Worm (Caenorhabditis elegans) whole organism, L4 larva: ENCODE data around the gene tbb-6.
A peak's percentile ranks its signal among the peaks of the same experiment; 100 is the strongest.

Source experiments
- D1046.2 ChIP-seq: fragments of 200-800 bp; sonication (Bioruptor generic); IDR thresholded peaks from 2 replicates; pipeline ENCODE4 v1.3.6; 2022; ENCODE audit warnings: missing genetic modification characterization, missing compliant biosample characterization
- F10B5.3 ChIP-seq: sonication (generic microtip); optimal IDR thresholded peaks from 2 replicates; lab custom pipeline; 2016; ENCODE audit warnings: mild to moderate bottlenecking, missing genetic modification characterization, missing compliant biosample characterization
- F26F4.8 ChIP-seq: fragments of 200-800 bp; sonication (Bioruptor generic); conservative IDR thresholded peaks from 2 replicates; pipeline ENCODE4 v1.3.6; 2022; ENCODE audit warnings: missing genetic modification characterization, missing compliant biosample characterization
- F37D6.2 ChIP-seq: sonication (generic microtip); optimal IDR thresholded peaks from 2 replicates; lab custom pipeline; 2016; ENCODE audit warnings: mild to moderate bottlenecking, missing genetic modification characterization, missing compliant biosample characterization
- F49E8.2 ChIP-seq: sonication (generic microtip); optimal IDR thresholded peaks from 2 replicates; lab custom pipeline; 2016; ENCODE audit warnings: missing compliant biosample characterization, mild to moderate bottlenecking, missing genetic modification characterization, borderline replicate concordance
- R02D3.7 ChIP-seq: fragments of 150-350 bp; sonication (generic microtip); optimal IDR thresholded peaks from 3 replicates; lab custom pipeline; 2014; ENCODE audit warnings: missing biosample characterization, missing genetic modification characterization
- Y105C5A.15 ChIP-seq: fragments of 200-800 bp; sonication (Bioruptor generic); IDR thresholded peaks from 2 replicates; pipeline ENCODE4 v1.3.6; 2022; ENCODE audit warnings: missing genetic modification characterization, missing compliant biosample characterization
- ZK337.2 ChIP-seq: fragments of 200-800 bp; sonication (Bioruptor generic); IDR thresholded peaks from 2 replicates; pipeline ENCODE4 v1.3.6; 2022; ENCODE audit warnings: missing genetic modification reagents, missing genetic modification characterization, missing compliant biosample characterization
- aly-2 ChIP-seq: sonication (generic microtip); optimal IDR thresholded peaks from 2 replicates; lab custom pipeline; 2018; ENCODE audit warnings: missing biosample characterization, missing genetic modification characterization
- ceh-32 ChIP-seq: sonication (generic microtip); optimal IDR thresholded peaks from 2 replicates; lab custom pipeline; 2016; ENCODE audit warnings: mild to moderate bottlenecking, missing genetic modification characterization, missing compliant biosample characterization; ENCODE audit not compliant: poor library complexity
- ceh-44 ChIP-seq: fragments of 200-800 bp; sonication (Bioruptor generic); IDR thresholded peaks from 2 replicates; pipeline ENCODE4 v1.3.6; 2022; ENCODE audit warnings: missing genetic modification reagents, missing genetic modification characterization, missing compliant biosample characterization
- ctbp-1 ChIP-seq: fragments of 200-800 bp; sonication (Bioruptor generic); IDR thresholded peaks from 2 replicates; pipeline ENCODE4 v1.3.6; 2022; ENCODE audit warnings: missing genetic modification reagents, missing genetic modification characterization, missing compliant biosample characterization
- daf-12 ChIP-seq: fragments of 150-350 bp; optimal IDR thresholded peaks from 2 replicates; lab custom pipeline; 2014; ENCODE audit warnings: missing biosample characterization, missing genetic modification reagents, missing genetic modification characterization
- dmd-8 ChIP-seq: fragments of 200-800 bp; sonication (Bioruptor generic); IDR thresholded peaks from 2 replicates; pipeline ENCODE4 v1.3.6; 2022; ENCODE audit warnings: missing genetic modification characterization, missing compliant biosample characterization
- dmd-9 ChIP-seq: fragments of 200-800 bp; sonication (Bioruptor generic); IDR thresholded peaks from 2 replicates; pipeline ENCODE4 v1.3.6; 2022; ENCODE audit warnings: missing genetic modification reagents, missing genetic modification characterization, missing compliant biosample characterization
- duxl-1 ChIP-seq: sonication (generic microtip); optimal IDR thresholded peaks from 2 replicates; lab custom pipeline; 2016; ENCODE audit warnings: mild to moderate bottlenecking, missing genetic modification characterization, moderate library complexity, missing compliant biosample characterization; ENCODE audit not compliant: poor library complexity
- dve-1 ChIP-seq: sonication (generic microtip); optimal IDR thresholded peaks from 2 replicates; lab custom pipeline; 2017; ENCODE audit warnings: antibody characterized with exemption, mild to moderate bottlenecking, missing genetic modification characterization, missing compliant biosample characterization; ENCODE audit not compliant: insufficient read depth
- egl-27 ChIP-seq: sonication (generic microtip); optimal IDR thresholded peaks from 3 replicates; lab custom pipeline; 2017; ENCODE audit warnings: missing biosample characterization, missing genetic modification reagents, missing genetic modification characterization
- fkh-10 ChIP-seq: fragments of 150-350 bp; optimal IDR thresholded peaks from 2 replicates; lab custom pipeline; 2014; ENCODE audit warnings: missing biosample characterization, missing genetic modification reagents, missing genetic modification characterization
- gei-8 ChIP-seq: fragments of 200-800 bp; sonication (Bioruptor generic); optimal IDR thresholded peaks from 2 replicates; lab custom pipeline; 2018; ENCODE audit warnings: mild to moderate bottlenecking, missing genetic modification characterization, missing compliant biosample characterization
- hlh-30 ChIP-seq: sonication (generic microtip); optimal IDR thresholded peaks from 2 replicates; lab custom pipeline; 2017; ENCODE audit warnings: antibody characterized with exemption, mild to moderate bottlenecking, missing genetic modification characterization, missing compliant biosample characterization; ENCODE audit not compliant: insufficient read depth
- jun-1 ChIP-seq: fragments of 150-350 bp; optimal IDR thresholded peaks from 2 replicates; lab custom pipeline; 2014; ENCODE audit warnings: missing biosample characterization, missing genetic modification reagents, missing genetic modification characterization
- lim-7 ChIP-seq: fragments of 200-800 bp; sonication (Bioruptor generic); IDR thresholded peaks from 2 replicates; pipeline ENCODE4 v1.3.6; 2022; ENCODE audit warnings: missing genetic modification characterization, missing compliant biosample characterization
- lin-1 ChIP-seq: fragments of 200-800 bp; sonication (Bioruptor generic); IDR thresholded peaks from 2 replicates; pipeline ENCODE4 v1.3.6; 2022; ENCODE audit warnings: missing genetic modification reagents, missing genetic modification characterization, missing compliant biosample characterization
- lin-13 ChIP-seq: fragments of 150-350 bp; optimal IDR thresholded peaks from 2 replicates; lab custom pipeline; 2014; ENCODE audit warnings: missing biosample characterization, missing genetic modification reagents, missing genetic modification characterization
- lin-15B ChIP-seq: fragments of 150-350 bp; sonication (generic microtip); optimal IDR thresholded peaks from 3 replicates; lab custom pipeline; 2014; ENCODE audit warnings: missing biosample characterization, missing genetic modification characterization
- lin-39 ChIP-seq: fragments of 150-350 bp; optimal IDR thresholded peaks from 2 replicates; lab custom pipeline; 2014; ENCODE audit warnings: missing biosample characterization, missing genetic modification reagents, missing genetic modification characterization
- lir-3 ChIP-seq: sonication (generic microtip); optimal IDR thresholded peaks from 2 replicates; lab custom pipeline; 2016; ENCODE audit warnings: mild to moderate bottlenecking, missing genetic modification characterization, missing compliant biosample characterization
- lsy-2 ChIP-seq, 2 experiments: fragments of 150-350 bp in 1 of 2; sonication (generic microtip) in 1 of 2; optimal IDR thresholded peaks; 2 replicates each; lab custom pipeline; 2014 to 2017; ENCODE audit warnings: missing biosample characterization in 2 of 2, missing genetic modification characterization in 2 of 2
- madf-9 ChIP-seq: fragments of 200-800 bp; sonication (Bioruptor generic); conservative IDR thresholded peaks from 2 replicates; pipeline ENCODE4 v1.3.6; 2022; ENCODE audit warnings: missing genetic modification reagents, missing genetic modification characterization, missing compliant biosample characterization
- mep-1 ChIP-seq: fragments of 150-350 bp; sonication (generic microtip); optimal IDR thresholded peaks from 3 replicates; lab custom pipeline; 2014; ENCODE audit warnings: missing biosample characterization, missing genetic modification characterization
- mes-2 ChIP-seq: sonication (generic microtip); optimal IDR thresholded peaks from 2 replicates; lab custom pipeline; 2016; ENCODE audit warnings: missing genotype, mild to moderate bottlenecking, missing genetic modification characterization, missing compliant biosample characterization; ENCODE audit not compliant: poor library complexity, severe bottlenecking
- nhr-102 ChIP-seq: sonication (generic microtip); optimal IDR thresholded peaks from 2 replicates; lab custom pipeline; 2016; ENCODE audit warnings: mild to moderate bottlenecking, missing genetic modification characterization, moderate library complexity, missing compliant biosample characterization
- nhr-25 ChIP-seq: sonication (generic microtip); optimal IDR thresholded peaks from 2 replicates; lab custom pipeline; 2017; ENCODE audit warnings: missing genetic modification characterization, mild to moderate bottlenecking, missing compliant biosample characterization, antibody characterized with exemption, moderate library complexity, borderline replicate concordance; ENCODE audit not compliant: insufficient read depth
- nhr-28 ChIP-seq: fragments of 150-350 bp; optimal IDR thresholded peaks from 2 replicates; lab custom pipeline; 2014; ENCODE audit warnings: missing biosample characterization, missing genetic modification characterization
- nhr-41 ChIP-seq: fragments of 200-800 bp; sonication (Bioruptor generic); IDR thresholded peaks from 2 replicates; pipeline ENCODE4 v1.3.6; 2022; ENCODE audit warnings: missing genetic modification reagents, missing genetic modification characterization, missing compliant biosample characterization
- nhr-42 ChIP-seq: fragments of 200-800 bp; sonication (Bioruptor generic); IDR thresholded peaks from 2 replicates; pipeline ENCODE4 v1.3.6; 2022; ENCODE audit warnings: missing genetic modification characterization, missing compliant biosample characterization
- nhr-6 ChIP-seq: fragments of 150-350 bp; optimal IDR thresholded peaks from 2 replicates; lab custom pipeline; 2014; ENCODE audit warnings: missing biosample characterization, missing genetic modification characterization
- pha-4 ChIP-seq, 2 experiments: fragments of 150-350 bp in 1 of 2; fragments of 200-800 bp in 1 of 2; sonication (Bioruptor generic) in 1 of 2; IDR thresholded peaks in 1 of 2; optimal IDR thresholded peaks in 1 of 2; 2 replicates each; pipeline versions ENCODE4 v1.3.6 to Lab custom; 2014 to 2022; ENCODE audit warnings: missing genetic modification characterization in 2 of 2, missing genetic modification reagents in 2 of 2, missing biosample characterization in 1 of 2, missing compliant biosample characterization in 1 of 2
- php-3 ChIP-seq: fragments of 200-800 bp; sonication (Bioruptor generic); IDR thresholded peaks from 2 replicates; pipeline ENCODE4 v1.3.6; 2022; ENCODE audit warnings: missing genetic modification reagents, missing genetic modification characterization, missing compliant biosample characterization
- sdz-12 ChIP-seq: fragments of 200-800 bp; sonication (Bioruptor generic); optimal IDR thresholded peaks from 2 replicates; lab custom pipeline; 2018; ENCODE audit warnings: mild to moderate bottlenecking, missing genetic modification characterization, missing compliant biosample characterization
- set-16 ChIP-seq: fragments of 200-800 bp; sonication (Bioruptor generic); IDR thresholded peaks from 2 replicates; pipeline ENCODE4 v1.3.6; 2022; ENCODE audit warnings: missing genetic modification reagents, missing genetic modification characterization, missing compliant biosample characterization
- spr-1 ChIP-seq: sonication (generic microtip); optimal IDR thresholded peaks from 2 replicates; lab custom pipeline; 2016; ENCODE audit warnings: mild to moderate bottlenecking, missing genetic modification characterization, missing compliant biosample characterization
- tag-97 ChIP-seq: fragments of 200-800 bp; sonication (Bioruptor generic); IDR thresholded peaks from 2 replicates; pipeline ENCODE4 v1.3.6; 2022; ENCODE audit warnings: missing genetic modification characterization, missing compliant biosample characterization
- unc-39 ChIP-seq: sonication (generic microtip); optimal IDR thresholded peaks from 2 replicates; lab custom pipeline; 2017; ENCODE audit warnings: missing biosample characterization, missing genetic modification characterization
- zfp-2 ChIP-seq: sonication (generic microtip); optimal IDR thresholded peaks from 2 replicates; lab custom pipeline; 2016; ENCODE audit warnings: mild to moderate bottlenecking, missing genetic modification characterization, missing compliant biosample characterization
- zip-11 ChIP-seq: fragments of 200-800 bp; sonication (Bioruptor generic); IDR thresholded peaks from 2 replicates; pipeline ENCODE4 v1.3.6; 2022; ENCODE audit warnings: missing genetic modification characterization, missing compliant biosample characterization
- ztf-11 ChIP-seq: fragments of 150-350 bp; optimal IDR thresholded peaks from 2 replicates; lab custom pipeline; 2014; ENCODE audit warnings: missing biosample characterization, missing genetic modification characterization
- ztf-7 ChIP-seq: fragments of 150-350 bp; optimal IDR thresholded peaks from 2 replicates; lab custom pipeline; 2014; ENCODE audit warnings: missing biosample characterization, missing genetic modification characterization

Gene tbb-6

ce11 chrV:12303453-12304077, 42.2 kb downstream of the tbb-6 start (continued):
- TF ChIP-seq tag-97 (GFP tag; lab: Robert Waterston, UW) (peak; percentile 93), lin-1 (GFP tag; lab: Robert Waterston, UW) (peak; percentile 98), R02D3.7 (tag; lab: Kevin White, UChicago) (peak; percentile 35), mep-1 (peak; percentile 91), duxl-1 (tag; lab: Kevin White, UChicago) (peak; percentile 97), fkh-10 (peak; percentile 60), F49E8.2 (tag; lab: Kevin White, UChicago) (peak; percentile 95), dmd-8 (GFP tag; lab: Robert Waterston, UW) (peak; percentile 100), nhr-102 (tag; lab: Kevin White, UChicago) (peak; percentile 95), F26F4.8 (GFP tag; lab: Robert Waterston, UW) (peak; percentile 100), lir-3 (tag; lab: Kevin White, UChicago) (peak; percentile 95), lin-15B (tag; lab: Kevin White, UChicago) (no peak), jun-1 (tag; lab: Kevin White, UChicago) (peak; percentile 73), php-3 (peak; percentile 99), ztf-7 (tag; lab: Kevin White, UChicago) (peak; percentile 70), dmd-9 (GFP tag; lab: Robert Waterston, UW) (peak; percentile 96), daf-12 (tag; lab: Kevin White, UChicago) (no peak), mes-2 (peak; percentile 95), dve-1 (peak; percentile 89), unc-39 (no peak), D1046.2 (GFP tag; lab: Robert Waterston, UW) (peak; percentile 97), zfp-2 (peak; percentile 80), aly-2 (tag; lab: Kevin White, UChicago) (peak; percentile 94), ztf-11 (tag; lab: Kevin White, UChicago) (peak; percentile 49), nhr-6 (tag; lab: Kevin White, UChicago) (peak; percentile 91), set-16 (peak; percentile 84), ceh-44 (GFP tag; lab: Robert Waterston, UW) (peak; percentile 98), spr-1 (tag; lab: Kevin White, UChicago) (peak; percentile 96), ctbp-1 (GFP tag; lab: Robert Waterston, UW) (peak; percentile 99), egl-27 (peak; percentile 38), lim-7 (GFP tag; lab: Robert Waterston, UW) (peak; percentile 100), lin-39 (no peak), madf-9 (GFP tag; lab: Robert Waterston, UW) (peak; percentile 95), nhr-42 (GFP tag; lab: Robert Waterston, UW) (peak; percentile 96), ZK337.2 (peak; percentile 98), gei-8 (peak; percentile 99), lsy-2 (tag; optimal IDR thresholded peaks at IDR 0.05; lab: Kevin White, UChicago) (peak; percentile 58 to 86), lin-13 (peak; percentile 67), F37D6.2 (tag; lab: Kevin White, UChicago) (peak; percentile 89), F10B5.3 (tag; lab: Kevin White, UChicago) (peak; percentile 94), sdz-12 (GFP tag; lab: Kevin White, UChicago) (peak; percentile 98), zip-11 (GFP tag; lab: Robert Waterston, UW) (peak; percentile 94), Y105C5A.15 (GFP tag; lab: Robert Waterston, UW) (peak; percentile 100), ceh-32 (tag; lab: Kevin White, UChicago) (peak; percentile 85), nhr-25 (tag; lab: Kevin White, UChicago) (peak; percentile 53), nhr-41 (GFP tag; lab: Robert Waterston, UW) (peak; percentile 100), pha-4 (GFP tag; IDR thresholded peaks at IDR 0.05; lab: Robert Waterston, UW) (peak; percentile 99), pha-4 (tag; optimal IDR thresholded peaks at IDR 0.05; lab: Kevin White, UChicago) (no peak), nhr-28 (tag; lab: Kevin White, UChicago) (no peak), hlh-30 (peak; percentile 88)
